Worm (Caenorhabditis elegans): ENCODE results near the gene C13A2.5.

C13A2.5 gene

DNA sequence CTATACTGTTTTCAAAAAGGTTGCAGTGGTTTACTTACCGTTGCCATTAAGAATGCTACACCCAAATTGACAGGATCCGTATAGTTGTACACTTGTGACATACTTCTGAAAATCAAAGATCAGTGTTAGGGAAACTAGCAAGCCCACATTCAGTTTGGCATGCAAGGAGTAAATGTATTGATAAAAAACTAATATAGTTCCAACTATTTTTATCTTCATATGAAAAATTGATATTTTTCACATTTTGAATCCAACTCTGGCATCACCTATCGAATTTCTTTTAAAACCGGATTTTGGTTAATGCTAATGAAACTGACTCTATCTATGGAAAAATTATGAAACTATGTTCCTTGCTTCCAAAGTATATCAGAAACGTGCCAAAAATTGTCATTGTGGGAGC, 49.7 kb downstream of the C13A2.5 start, which contains the start of gene srx-92:
Gene srx-92 (minus strand): TSS at position 101 of the 400 bp plus-strand sequence.
- no peak for TF ChIP-seq crh-2 (tag; optimal IDR thresholded peaks at IDR 0.05)
- no peak for TF ChIP-seq C34F6.9 (tag; optimal IDR thresholded peaks at IDR 0.05)
- TF ChIP-seq lin-11 (tag; optimal IDR thresholded peaks at IDR 0.05): no peak
- TF ChIP-seq ztf-4 (tag; optimal IDR thresholded peaks at IDR 0.05): no peak
- no peak for TF ChIP-seq peb-1 (tag; optimal IDR thresholded peaks at IDR 0.05)
- no peak for TF ChIP-seq lin-13 (GFP tag; optimal IDR thresholded peaks at IDR 0.05)

DNA sequence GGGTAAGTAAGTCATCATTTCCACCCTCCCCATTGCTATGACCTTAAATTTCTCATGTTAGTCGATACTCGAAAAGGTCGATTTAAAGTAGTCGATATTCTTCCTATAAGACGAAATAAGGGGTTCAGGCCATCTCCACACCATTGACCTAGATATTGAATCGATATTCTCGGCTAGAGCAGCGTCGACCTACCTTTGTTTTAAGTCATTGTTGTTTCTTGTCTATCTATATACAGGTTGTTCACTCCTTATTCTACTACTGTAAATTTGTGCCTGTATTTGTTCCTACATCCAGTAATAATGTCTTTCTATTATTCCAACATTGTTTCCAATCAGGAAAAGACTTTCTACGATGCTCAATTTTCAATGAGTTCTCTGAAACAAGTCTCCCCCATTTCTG, 51.3 kb downstream of the C13A2.5 start, which contains the start of gene F10G2.4:
Gene F10G2.4 (plus strand): TSS at position 301 of the 400 bp plus-strand sequence.
- TF ChIP-seq nhr-77 (tag; optimal IDR thresholded peaks at IDR 0.05) (no peak), aly-2 (tag; optimal IDR thresholded peaks at IDR 0.05) (no peak), mdl-1 (tag; optimal IDR thresholded peaks at IDR 0.05) (no peak), nhr-21 (tag; optimal IDR thresholded peaks at IDR 0.05) (no peak), crh-2 (tag; optimal IDR thresholded peaks at IDR 0.05) (no peak), lsy-2 (tag; optimal IDR thresholded peaks at IDR 0.05) (no peak), nhr-237 (tag; optimal IDR thresholded peaks at IDR 0.05) (no peak), C34F6.9 (tag; optimal IDR thresholded peaks at IDR 0.05) (no peak), lin-13 (GFP tag; optimal IDR thresholded peaks at IDR 0.05) (no peak), ama-1 (optimal IDR thresholded peaks at IDR 0.05) (no peak), nhr-10 (tag; optimal IDR thresholded peaks at IDR 0.05) (no peak), sma-3 (GFP tag; optimal IDR thresholded peaks at IDR 0.05) (no peak), gmeb-1 (tag; optimal IDR thresholded peaks at IDR 0.05) (no peak), unc-62 (GFP tag; optimal IDR thresholded peaks at IDR 0.05) (no peak), mbf-1 (tag; optimal IDR thresholded peaks at IDR 0.05) (no peak), elt-1 (tag; optimal IDR thresholded peaks at IDR 0.05) (no peak), nhr-129 (tag; optimal IDR thresholded peaks at IDR 0.05) (no peak), elt-3 (tag; optimal IDR thresholded peaks at IDR 0.05) (no peak), ceh-82 (tag; optimal IDR thresholded peaks at IDR 0.05) (no peak), sem-4 (tag; optimal IDR thresholded peaks at IDR 0.05) (no peak)
